Worm (Caenorhabditis elegans) whole organism, late embryonic: ENCODE results near the gene idpc-6.

Experiments
- K09A11.1 ChIP-seq: sonication (generic microtip); optimal IDR thresholded peaks from 2 replicates; lab custom pipeline; 2017; ENCODE audit warnings: antibody characterized with exemption, mild to moderate bottlenecking, missing genetic modification characterization, missing compliant biosample characterization; ENCODE audit not compliant: insufficient read depth
- pat-9 ChIP-seq: fragments of 200-800 bp; sonication (Bioruptor generic); optimal IDR thresholded peaks from 2 replicates; lab custom pipeline; 2018; ENCODE audit warnings: mild to moderate bottlenecking, missing genetic modification characterization, moderate library complexity, missing compliant biosample characterization
- pha-4 ChIP-seq: fragments of 150-350 bp; optimal IDR thresholded peaks from 2 replicates; lab custom pipeline; 2018; ENCODE audit warnings: missing biosample characterization, missing genetic modification reagents, missing genetic modification characterization

DNA sequence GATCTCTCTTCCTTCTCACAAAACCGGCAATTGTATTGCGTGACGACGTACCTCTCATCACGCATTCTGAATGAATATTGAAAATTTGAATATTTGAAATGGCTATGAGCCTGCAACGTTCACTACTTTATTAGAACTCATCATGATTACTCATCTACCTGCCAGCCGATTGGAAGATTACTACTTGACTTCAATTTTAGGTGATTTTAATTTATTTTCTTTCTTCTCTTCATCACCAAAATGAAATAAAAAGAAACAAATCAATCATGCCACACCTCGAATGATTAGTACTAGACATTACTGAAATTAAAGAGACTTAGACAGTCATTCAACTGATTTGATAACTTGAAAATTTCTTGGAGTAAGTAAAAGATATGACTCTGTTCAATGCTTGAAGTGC, 35.7 kb upstream of the idpc-6 start:
- TF ChIP-seq K09A11.1 (tag; lab: Kevin White, UChicago), result no peak
- TF ChIP-seq pha-4 (tag; lab: Kevin White, UChicago), result no peak
- no peak for TF ChIP-seq pat-9
